Fruit fly (Drosophila melanogaster): ENCODE results near the gene CG11158.

Gene CG11158

dm6 chrX:13639998-13640691 lies 42.6 kb upstream of the CG11158 start:
- TF ChIP-seq Clk (GFP tag; optimal IDR thresholded peaks at IDR 0.05): peak; percentile 80
- peak; percentile 95 for TF ChIP-seq Hr96 (GFP tag; optimal IDR thresholded peaks at IDR 0.05)
- TF ChIP-seq pad (GFP tag; optimal IDR thresholded peaks at IDR 0.05): peak; percentile 89
- TF ChIP-seq kay (GFP tag; ENCODE audit: borderline replicate concordance): peak; percentile 85
- peak; percentile 84 for TF ChIP-seq toe (GFP tag; optimal IDR thresholded peaks at IDR 0.05)
- peak; percentile 98 for TF ChIP-seq CG7101 (tag; optimal IDR thresholded peaks at IDR 0.05)
- peak; percentile 77 for TF ChIP-seq ovo (GFP tag; optimal IDR thresholded peaks at IDR 0.05)
- TF ChIP-seq CG33017 (tag; optimal IDR thresholded peaks at IDR 0.05): peak; percentile 93
- peak; percentile 94 for TF ChIP-seq CG1620 (GFP tag; optimal IDR thresholded peaks at IDR 0.05)
- TF ChIP-seq CG7045 (GFP tag; optimal IDR thresholded peaks at IDR 0.05): peak; percentile 88
- no peak for TF ChIP-seq cnc (optimal IDR thresholded peaks at IDR 0.05)
- peak; percentile 91 for TF ChIP-seq tj (GFP tag; optimal IDR thresholded peaks at IDR 0.05)
- peak; percentile 95 for TF ChIP-seq Mnt (GFP tag; optimal IDR thresholded peaks at IDR 0.05)
- peak; percentile 95 for TF ChIP-seq CG11617 (GFP tag; optimal IDR thresholded peaks at IDR 0.05)
- TF ChIP-seq CG14711 (tag; optimal IDR thresholded peaks at IDR 0.05): peak; percentile 95
- TF ChIP-seq CG12768 (GFP tag; optimal IDR thresholded peaks at IDR 0.05): peak; percentile 94
- TF ChIP-seq cic (GFP tag; optimal IDR thresholded peaks at IDR 0.05): peak; percentile 90
- TF ChIP-seq CG5204 (GFP tag; optimal IDR thresholded peaks at IDR 0.05): peak; percentile 92
- TF ChIP-seq bab1 (GFP tag; optimal IDR thresholded peaks at IDR 0.05): peak; percentile 97
- peak; percentile 96 for TF ChIP-seq Crg-1 (GFP tag; optimal IDR thresholded peaks at IDR 0.05)

- TF ChIP-seq tj (GFP tag; optimal IDR thresholded peaks at IDR 0.05) (no peak), CG1620 (GFP tag; optimal IDR thresholded peaks at IDR 0.05) (no peak), ovo (GFP tag; optimal IDR thresholded peaks at IDR 0.05) (peak; percentile 60), cic (GFP tag; optimal IDR thresholded peaks at IDR 0.05) (no peak), CG33017 (tag; optimal IDR thresholded peaks at IDR 0.05) (no peak), Mnt (GFP tag; optimal IDR thresholded peaks at IDR 0.05) (no peak), pad (GFP tag; optimal IDR thresholded peaks at IDR 0.05) (peak; percentile 58), CG7101 (tag; optimal IDR thresholded peaks at IDR 0.05) (no peak), kay (GFP tag; ENCODE audit: borderline replicate concordance) (no peak), Clk (GFP tag; optimal IDR thresholded peaks at IDR 0.05) (no peak)
These were observed 42.1 kb upstream of the CG11158 start for dm6 chrX:13640692-13641011.

dm6 chrX:13641115-13641890 lies 41.4 kb upstream of the CG11158 start:
- TF ChIP-seq CG11617 (GFP tag; optimal IDR thresholded peaks at IDR 0.05): peak; percentile 81
- peak; percentile 17 for TF ChIP-seq Crg-1 (GFP tag; optimal IDR thresholded peaks at IDR 0.05)
- TF ChIP-seq bab1 (GFP tag; optimal IDR thresholded peaks at IDR 0.05): peak; percentile 81
- peak; percentile 16 for TF ChIP-seq toe (GFP tag; optimal IDR thresholded peaks at IDR 0.05)
- TF ChIP-seq CG5204 (GFP tag; optimal IDR thresholded peaks at IDR 0.05): peak; percentile 69
- TF ChIP-seq ovo (GFP tag; optimal IDR thresholded peaks at IDR 0.05): no peak
- peak; percentile 28 for TF ChIP-seq kay (GFP tag; ENCODE audit: borderline replicate concordance)
- no peak for TF ChIP-seq cic (GFP tag; optimal IDR thresholded peaks at IDR 0.05)
- TF ChIP-seq cnc (optimal IDR thresholded peaks at IDR 0.05): no peak
- no peak for TF ChIP-seq pad (GFP tag; optimal IDR thresholded peaks at IDR 0.05)
- TF ChIP-seq CG14711 (tag; optimal IDR thresholded peaks at IDR 0.05): peak; percentile 66
- peak; percentile 79 for TF ChIP-seq Hr96 (GFP tag; optimal IDR thresholded peaks at IDR 0.05)
- TF ChIP-seq Clk (GFP tag; optimal IDR thresholded peaks at IDR 0.05): no peak
- no peak for TF ChIP-seq Mnt (GFP tag; optimal IDR thresholded peaks at IDR 0.05)
- peak; percentile 85 for TF ChIP-seq CG7101 (tag; optimal IDR thresholded peaks at IDR 0.05)
- TF ChIP-seq CG12768 (GFP tag; optimal IDR thresholded peaks at IDR 0.05): no peak
- peak; percentile 67 for TF ChIP-seq CG1620 (GFP tag; optimal IDR thresholded peaks at IDR 0.05)
- TF ChIP-seq tj (GFP tag; optimal IDR thresholded peaks at IDR 0.05): peak; percentile 42
- peak; percentile 63 for TF ChIP-seq CG33017 (tag; optimal IDR thresholded peaks at IDR 0.05)
- TF ChIP-seq CG7045 (GFP tag; optimal IDR thresholded peaks at IDR 0.05): peak; percentile 42

- TF ChIP-seq Crg-1 (GFP tag; optimal IDR thresholded peaks at IDR 0.05) (no peak), CG1620 (GFP tag; optimal IDR thresholded peaks at IDR 0.05) (peak; percentile 32), CG5204 (GFP tag; optimal IDR thresholded peaks at IDR 0.05) (no peak), CG7101 (tag; optimal IDR thresholded peaks at IDR 0.05) (peak; percentile 16), bab1 (GFP tag; optimal IDR thresholded peaks at IDR 0.05) (peak; percentile 40), CG12768 (GFP tag; optimal IDR thresholded peaks at IDR 0.05) (peak; percentile 48), cic (GFP tag; optimal IDR thresholded peaks at IDR 0.05) (no peak), CG33017 (tag; optimal IDR thresholded peaks at IDR 0.05) (no peak), CG7045 (GFP tag; optimal IDR thresholded peaks at IDR 0.05) (no peak), CG11617 (GFP tag; optimal IDR thresholded peaks at IDR 0.05) (no peak), kay (GFP tag; ENCODE audit: borderline replicate concordance) (no peak), cnc (optimal IDR thresholded peaks at IDR 0.05) (no peak), Mnt (GFP tag; optimal IDR thresholded peaks at IDR 0.05) (peak; percentile 37), pad (GFP tag; optimal IDR thresholded peaks at IDR 0.05) (peak; percentile 38), tj (GFP tag; optimal IDR thresholded peaks at IDR 0.05) (no peak), CG14711 (tag; optimal IDR thresholded peaks at IDR 0.05) (no peak)
These were observed 40.7 kb upstream of the CG11158 start for dm6 chrX:13641891-13642617.

dm6 chrX:13643961-13644360 lies 38.8 kb upstream of the CG11158 start:
- TF ChIP-seq CG11617 (GFP tag; optimal IDR thresholded peaks at IDR 0.05): no peak
- TF ChIP-seq tj (GFP tag; optimal IDR thresholded peaks at IDR 0.05): no peak
- TF ChIP-seq Mnt (GFP tag; optimal IDR thresholded peaks at IDR 0.05): no peak
